Fruit fly (Drosophila melanogaster): Measurements from ENCODE around the gene CG18641.

Gene CG18641

dm6 chr2L:2420490-2420889, 5.4 kb upstream of the CG18641 start, which contains the start of gene CG9886 (continued):
- TF ChIP-seq CG12236 (GFP tag; optimal IDR thresholded peaks at IDR 0.05) (no peak), CG15269 (tag; optimal IDR thresholded peaks at IDR 0.05) (peak; percentile 71), Lhr (GFP tag; optimal IDR thresholded peaks at IDR 0.05) (peak; percentile 60), ttk (GFP tag; IDR thresholded peaks at IDR 0.05) (peak; percentile 47; the same call in 1 of the 2 replicates), GATAe (GFP tag; conservative IDR thresholded peaks at IDR 0.05) (no peak), Atf-2 (GFP tag; optimal IDR thresholded peaks at IDR 0.05) (no peak)

dm6 chr2L:2419913-2420312, 4.8 kb upstream of the CG18641 start, which contains the start of gene CG34447:
Gene CG34447 (minus strand): TSS chr2L:2420013.
- TF ChIP-seq bowl (GFP tag; IDR thresholded peaks at IDR 0.05) (no peak), Blimp-1 (GFP tag; optimal IDR thresholded peaks at IDR 0.05) (peak; percentile 8)

- TF ChIP-seq otp (GFP tag; IDR thresholded peaks at IDR 0.05) (no peak), CG15696 (tag; optimal IDR thresholded peaks at IDR 0.05) (no peak), CG14860 (GFP tag; IDR thresholded peaks at IDR 0.05; ENCODE audit: partially characterized antibody) (no peak), Nf-YB (GFP tag; optimal IDR thresholded peaks at IDR 0.05) (no peak), Poxn (GFP tag; IDR thresholded peaks at IDR 0.05) (no peak), CG8281 (tag; optimal IDR thresholded peaks at IDR 0.05) (no peak), nerfin-2 (GFP tag; IDR thresholded peaks at IDR 0.05; ENCODE audit: partially characterized antibody) (no peak), CG16815 (GFP tag; optimal IDR thresholded peaks at IDR 0.05) (no peak), Fer1 (GFP tag; optimal IDR thresholded peaks at IDR 0.05) (no peak), Dref (GFP tag; IDR thresholded peaks at IDR 0.05) (no peak), gro (GFP tag; optimal IDR thresholded peaks at IDR 0.05) (no peak), CG6654 (GFP tag; optimal IDR thresholded peaks at IDR 0.05) (no peak), kni (GFP tag; optimal IDR thresholded peaks at IDR 0.05) (no peak), zfh1 (GFP tag; IDR thresholded peaks at IDR 0.05) (no peak), z (GFP tag; IDR thresholded peaks at IDR 0.05) (no peak)
Observed at dm6 chr2L:2417865-2418264, 2.7 kb upstream of the CG18641 start, which contains the start of gene CG34448. Gene CG34448 (minus strand): TSS chr2L:2417965.

- no peak for TF ChIP-seq vnd (GFP tag; IDR thresholded peaks at IDR 0.05; ENCODE audit: partially characterized antibody)
- no peak for TF ChIP-seq CG1233 (GFP tag; optimal IDR thresholded peaks at IDR 0.05)
- no peak for TF ChIP-seq Eip74EF (GFP tag; optimal IDR thresholded peaks at IDR 0.05)
- TF ChIP-seq CG6272 (GFP tag; IDR thresholded peaks at IDR 0.05): no peak
- no peak for TF ChIP-seq CG6683 (GFP tag; optimal IDR thresholded peaks at IDR 0.05)
- no peak for TF ChIP-seq CG10267 (tag; optimal IDR thresholded peaks at IDR 0.05)
- TF ChIP-seq CG13624 (GFP tag; optimal IDR thresholded peaks at IDR 0.05): no peak
- TF ChIP-seq CG4617 (GFP tag; optimal IDR thresholded peaks at IDR 0.05; ENCODE audit: borderline replicate concordance): no peak
- TF ChIP-seq gfzf (GFP tag; optimal IDR thresholded peaks at IDR 0.05): no peak
- TF ChIP-seq danr (GFP tag; IDR thresholded peaks at IDR 0.05): no peak
- TF ChIP-seq slbo (GFP tag; IDR thresholded peaks at IDR 0.05): no peak
- TF ChIP-seq CG15011 (GFP tag; optimal IDR thresholded peaks at IDR 0.05): no peak
- TF ChIP-seq CG10147 (GFP tag; optimal IDR thresholded peaks at IDR 0.05): no peak
- no peak for TF ChIP-seq Xbp1 (GFP tag; optimal IDR thresholded peaks at IDR 0.05)
- no peak for TF ChIP-seq mam (GFP tag; optimal IDR thresholded peaks at IDR 0.05)
- no peak for TF ChIP-seq Bteb2 (GFP tag; optimal IDR thresholded peaks at IDR 0.05)
- no peak for TF ChIP-seq CrebB (tag; optimal IDR thresholded peaks at IDR 0.05)
Observed at dm6 chr2L:2416620-2417019, 1.5 kb upstream of the CG18641 start, which contains the start of gene CG31948. Gene CG31948 (minus strand): TSS chr2L:2416720.

Measured in whole organism, embryonic.